Fruit fly (Drosophila melanogaster) whole organism, embryonic: ENCODE results near the gene Hsp83.

ENCODE experiments used
- Ada2b ChIP-seq: fragments of 200-800 bp; sonication (Bioruptor generic); IDR thresholded peaks from 2 replicates; pipeline ENCODE4 v1.3.6; 2022; ENCODE audit warnings: missing biosample characterization, missing genetic modification characterization
- CG10462 ChIP-seq: fragments of 200-800 bp; sonication (Bioruptor generic); optimal IDR thresholded peaks from 2 replicates; lab custom pipeline; 2016; ENCODE audit warnings: missing biosample characterization, missing genetic modification characterization
- CG11504 ChIP-seq: fragments of 200-800 bp; sonication (Bioruptor generic); optimal IDR thresholded peaks from 3 replicates; lab custom pipeline; 2019; ENCODE audit warnings: missing biosample characterization, mild to moderate bottlenecking, missing genetic modification characterization, moderate library complexity
- CG12236 ChIP-seq: fragments of 200-800 bp; sonication (Bioruptor generic); optimal IDR thresholded peaks from 2 replicates; lab custom pipeline; 2016; ENCODE audit warnings: missing biosample characterization, missing genetic modification characterization
- CG12659 ChIP-seq: fragments of 200-800 bp; sonication (Bioruptor generic); optimal IDR thresholded peaks from 3 replicates; lab custom pipeline; 2017; ENCODE audit warnings: mild to moderate bottlenecking, missing biosample characterization, missing genetic modification reagents, missing genetic modification characterization
- CG12942 ChIP-seq: fragments of 200-800 bp; sonication (Bioruptor generic); optimal IDR thresholded peaks from 3 replicates; lab custom pipeline; 2016; ENCODE audit warnings: missing biosample characterization, missing genetic modification characterization
- CG14014 ChIP-seq: fragments of 200-800 bp; sonication (Bioruptor generic); IDR thresholded peaks from 2 replicates; pipeline ENCODE4 v1.3.6; 2022; ENCODE audit warnings: missing biosample characterization, missing genetic modification characterization
- CG15269 ChIP-seq: fragments of 200-800 bp; sonication (Bioruptor generic); optimal IDR thresholded peaks from 2 replicates; lab custom pipeline; 2018; ENCODE audit warnings: missing biosample characterization, mild to moderate bottlenecking, missing genetic modification characterization, moderate library complexity
- CG15514 ChIP-seq: fragments of 200-800 bp; sonication (Bioruptor generic); optimal IDR thresholded peaks from 3 replicates; lab custom pipeline; 2017; ENCODE audit warnings: missing biosample characterization, missing genetic modification characterization, mild to moderate bottlenecking, moderate library complexity, missing genetic modification reagents
- CG1603 ChIP-seq: fragments of 200-800 bp; sonication (Bioruptor generic); optimal IDR thresholded peaks from 2 replicates; lab custom pipeline; 2019; ENCODE audit warnings: missing biosample characterization, mild to moderate bottlenecking, missing genetic modification characterization, moderate library complexity
- CG30403 ChIP-seq: fragments of 200-800 bp; sonication (Bioruptor generic); optimal IDR thresholded peaks from 3 replicates; lab custom pipeline; 2016; ENCODE audit warnings: missing biosample characterization, missing genetic modification characterization
- CG6683 ChIP-seq: fragments of 200-800 bp; sonication (Bioruptor generic); optimal IDR thresholded peaks from 2 replicates; lab custom pipeline; 2017; ENCODE audit warnings: missing biosample characterization, mild to moderate bottlenecking, missing genetic modification characterization, missing genetic modification reagents
- CG7271 ChIP-seq: fragments of 200-800 bp; sonication (Bioruptor generic); optimal IDR thresholded peaks from 2 replicates; lab custom pipeline; 2018; ENCODE audit warnings: missing biosample characterization, mild to moderate bottlenecking, missing genetic modification characterization, moderate library complexity
- CG8765 ChIP-seq: fragments of 200-800 bp; sonication (Bioruptor generic); IDR thresholded peaks from 2 replicates; pipeline ENCODE4 v1.3.6; 2022; ENCODE audit warnings: missing biosample characterization, missing genetic modification characterization
- CG9727 ChIP-seq: fragments of 200-800 bp; sonication (Bioruptor generic); optimal IDR thresholded peaks from 3 replicates; lab custom pipeline; 2017; ENCODE audit warnings: missing biosample characterization, mild to moderate bottlenecking, missing genetic modification characterization
- Chrac-16 ChIP-seq: fragments of 200-800 bp; sonication (Bioruptor generic); optimal IDR thresholded peaks from 3 replicates; lab custom pipeline; 2016; ENCODE audit warnings: missing biosample characterization, missing genetic modification characterization
- CkIIα-i1 ChIP-seq: fragments of 200-800 bp; sonication (Bioruptor generic); IDR thresholded peaks from 2 replicates; pipeline ENCODE4 v1.3.6; 2022; ENCODE audit warnings: missing biosample characterization, missing genetic modification characterization
- CoRest ChIP-seq: fragments of 200-800 bp; sonication (Bioruptor generic); optimal IDR thresholded peaks from 3 replicates; lab custom pipeline; 2018; ENCODE audit warnings: missing biosample characterization, mild to moderate bottlenecking, missing genetic modification characterization, moderate library complexity
- CrebB ChIP-seq: fragments of 200-800 bp; sonication (Bioruptor generic); optimal IDR thresholded peaks from 3 replicates; lab custom pipeline; 2018; ENCODE audit warnings: missing biosample characterization, mild to moderate bottlenecking, missing genetic modification characterization
- D19B ChIP-seq: fragments of 200-800 bp; sonication (Bioruptor generic); optimal IDR thresholded peaks from 2 replicates; lab custom pipeline; 2017; ENCODE audit warnings: missing biosample characterization, mild to moderate bottlenecking, missing genetic modification characterization
- Drgx ChIP-seq: fragments of 200-800 bp; sonication (Bioruptor generic); IDR thresholded peaks from 2 replicates; pipeline ENCODE4 v1.3.6; 2022; ENCODE audit warnings: missing biosample characterization, missing genetic modification characterization
- Ets65A ChIP-seq: fragments of 200-800 bp; sonication (Bioruptor generic); peaks from one replicate; lab custom pipeline; 2016; ENCODE audit warnings: missing biosample characterization, missing genetic modification characterization
- HmgD ChIP-seq: fragments of 200-800 bp; sonication (Bioruptor generic); optimal IDR thresholded peaks from 3 replicates; lab custom pipeline; 2016; ENCODE audit warnings: missing biosample characterization, missing genetic modification characterization
- MESR4 ChIP-seq: fragments of 200-800 bp; sonication (Bioruptor generic); optimal IDR thresholded peaks from 2 replicates; lab custom pipeline; 2018; ENCODE audit warnings: missing biosample characterization, mild to moderate bottlenecking, missing genetic modification characterization, moderate library complexity
- Med ChIP-seq: fragments of 200-800 bp; sonication (Bioruptor generic); peaks from one replicate; lab custom pipeline; 2016; ENCODE audit warnings: missing biosample characterization, missing genetic modification characterization, mild to moderate bottlenecking, inconsistent platforms, moderate library complexity
- Meics ChIP-seq: fragments of 200-800 bp; sonication (Bioruptor generic); optimal IDR thresholded peaks from 2 replicates; lab custom pipeline; 2017; ENCODE audit warnings: missing biosample characterization, mild to moderate bottlenecking, missing genetic modification characterization
- Opbp ChIP-seq: fragments of 200-800 bp; sonication (Bioruptor generic); IDR thresholded peaks from 3 replicates; pipeline ENCODE4 v1.3.6; 2022; ENCODE audit warnings: missing biosample characterization, missing genetic modification characterization; ENCODE audit not compliant: partially characterized antibody
- PHDP ChIP-seq: fragments of 200-800 bp; sonication (Bioruptor generic); optimal IDR thresholded peaks from 3 replicates; lab custom pipeline; 2018; ENCODE audit warnings: missing biosample characterization, mild to moderate bottlenecking, missing genetic modification characterization, moderate library complexity
- abd-A ChIP-seq: fragments of 200-800 bp; sonication (Bioruptor generic); optimal IDR thresholded peaks from 3 replicates; lab custom pipeline; 2019; ENCODE audit warnings: missing biosample characterization, mild to moderate bottlenecking, missing genetic modification characterization, moderate library complexity
- br ChIP-seq: fragments of >200 bp; optimal IDR thresholded peaks from 2 replicates; lab custom pipeline; 2017
- chm ChIP-seq: fragments of 200-800 bp; sonication (Bioruptor generic); IDR thresholded peaks from 2 replicates; pipeline ENCODE4 v1.3.6; 2022; ENCODE audit warnings: missing biosample characterization, missing genetic modification characterization
- chn ChIP-seq: fragments of 200-800 bp; sonication (Bioruptor generic); optimal IDR thresholded peaks from 2 replicates; lab custom pipeline; 2016; ENCODE audit warnings: missing biosample characterization, missing genetic modification characterization
- crc ChIP-seq: fragments of 200-800 bp; sonication (Bioruptor generic); optimal IDR thresholded peaks from 2 replicates; lab custom pipeline; 2016; ENCODE audit warnings: missing biosample characterization, missing genetic modification characterization
- emc ChIP-seq: fragments of 200-800 bp; sonication (Bioruptor generic); optimal IDR thresholded peaks from 2 replicates; lab custom pipeline; 2016; ENCODE audit warnings: missing biosample characterization, missing genetic modification characterization
- fd64A ChIP-seq: fragments of 200-800 bp; sonication (Bioruptor generic); optimal IDR thresholded peaks from 3 replicates; lab custom pipeline; 2018; ENCODE audit warnings: missing biosample characterization, mild to moderate bottlenecking, missing genetic modification characterization
- grau ChIP-seq: fragments of 200-800 bp; optimal IDR thresholded peaks from 3 replicates; lab custom pipeline; 2019; ENCODE audit warnings: missing biosample characterization, mild to moderate bottlenecking, missing genetic modification characterization, moderate library complexity
- gt ChIP-seq: fragments of 200-800 bp; sonication (Bioruptor generic); IDR thresholded peaks from 2 replicates; pipeline ENCODE4 v1.3.6; 2022; ENCODE audit warnings: missing biosample characterization, missing genetic modification characterization
- h ChIP-seq: fragments of >200 bp; optimal IDR thresholded peaks from 2 replicates; lab custom pipeline; 2017
- jigr1 ChIP-seq: fragments of 200-800 bp; sonication (Bioruptor generic); IDR thresholded peaks from 3 replicates; pipeline ENCODE4 v1.3.6; 2022; ENCODE audit warnings: missing biosample characterization, missing genetic modification characterization
- kah ChIP-seq: fragments of 200-800 bp; sonication (Bioruptor generic); optimal IDR thresholded peaks from 2 replicates; lab custom pipeline; 2018; ENCODE audit warnings: missing biosample characterization, mild to moderate bottlenecking, missing genetic modification characterization
- kni ChIP-seq: fragments of 200-800 bp; sonication (Bioruptor generic); optimal IDR thresholded peaks from 3 replicates; lab custom pipeline; 2017; ENCODE audit warnings: mild to moderate bottlenecking, missing biosample characterization, missing genetic modification reagents, missing genetic modification characterization
- luna ChIP-seq: fragments of 200-800 bp; sonication (Bioruptor generic); optimal IDR thresholded peaks from 2 replicates; lab custom pipeline; 2016; ENCODE audit warnings: missing biosample characterization, missing genetic modification characterization
- mam ChIP-seq: fragments of 200-800 bp; sonication (Bioruptor generic); optimal IDR thresholded peaks from 3 replicates; lab custom pipeline; 2016; ENCODE audit warnings: missing biosample characterization, missing genetic modification characterization
- otp ChIP-seq: fragments of 200-800 bp; sonication (Bioruptor generic); IDR thresholded peaks from 3 replicates; pipeline ENCODE4, ENCODE4 v1.3.6; 2022; ENCODE audit warnings: missing biosample characterization, missing genetic modification characterization
- row ChIP-seq: fragments of 200-800 bp; sonication (Bioruptor generic); IDR thresholded peaks from 3 replicates; pipeline ENCODE4 v1.3.6; 2022; ENCODE audit warnings: missing biosample characterization, missing genetic modification characterization
- run ChIP-seq: fragments of 200-800 bp; sonication (Bioruptor generic); optimal IDR thresholded peaks from 3 replicates; lab custom pipeline; 2018; ENCODE audit warnings: missing biosample characterization, mild to moderate bottlenecking, missing genetic modification characterization
- sd ChIP-seq: fragments of 200-800 bp; sonication (Bioruptor generic); optimal IDR thresholded peaks from 3 replicates; lab custom pipeline; 2018; ENCODE audit warnings: missing biosample characterization, mild to moderate bottlenecking, missing genetic modification characterization, moderate library complexity
- sug ChIP-seq: fragments of 200-800 bp; optimal IDR thresholded peaks from 2 replicates; lab custom pipeline; 2019; ENCODE audit warnings: missing biosample characterization, mild to moderate bottlenecking, missing genetic modification characterization, moderate library complexity
- tio ChIP-seq: fragments of 200-800 bp; sonication (Bioruptor generic); optimal IDR thresholded peaks from 2 replicates; lab custom pipeline; 2017; ENCODE audit warnings: missing biosample characterization, missing genetic modification characterization, inconsistent platforms
- twi ChIP-seq: fragments of 200-800 bp; optimal IDR thresholded peaks from 2 replicates; lab custom pipeline; 2019; ENCODE audit warnings: missing biosample characterization, mild to moderate bottlenecking, missing genetic modification characterization, moderate library complexity
- vnd ChIP-seq: fragments of 200-800 bp; sonication (Bioruptor generic); IDR thresholded peaks from 3 replicates; pipeline ENCODE4 v1.3.6; 2022; ENCODE audit warnings: missing biosample characterization, missing genetic modification characterization; ENCODE audit not compliant: partially characterized antibody
- zfh1 ChIP-seq: fragments of 200-800 bp; sonication (Bioruptor generic); IDR thresholded peaks from 3 replicates; pipeline ENCODE4 v1.3.6; 2022; ENCODE audit warnings: missing biosample characterization, missing genetic modification characterization

The Hsp83 gene

DNA sequence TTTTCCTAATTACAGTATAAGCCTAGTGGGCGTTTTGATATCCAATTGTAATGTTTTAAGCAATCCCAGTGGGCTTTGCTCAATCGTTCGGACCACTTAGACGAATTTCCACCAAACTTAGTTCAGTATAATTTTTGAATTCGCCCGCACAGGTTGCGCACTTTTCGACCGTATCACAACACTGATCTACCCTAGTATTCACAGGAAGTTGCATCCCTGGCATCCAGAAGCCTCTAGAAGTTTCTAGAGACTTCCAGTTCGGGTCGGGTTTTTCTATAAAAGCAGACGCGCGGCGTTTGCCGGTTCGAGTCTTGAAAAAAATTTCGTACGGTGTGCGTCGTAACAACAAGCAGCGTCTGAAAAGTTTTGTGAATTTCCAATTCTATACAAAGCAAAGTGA, at the start of gene Hsp83 (continued):
- TF ChIP-seq kni = peak; percentile 99
- peak; percentile 88 for TF ChIP-seq CG12236 (GFP tag; lab: Kevin White, UChicago)
- TF ChIP-seq Med (GFP tag; lab: Kevin White, UChicago) = peak; percentile 100
- no peak for TF ChIP-seq CG8765
- peak; percentile 92 for TF ChIP-seq MESR4 (GFP tag; lab: Kevin White, UChicago)
- TF ChIP-seq CG12659 (GFP tag; lab: Kevin White, UChicago) = peak; percentile 98
- peak; percentile 76 for TF ChIP-seq CG12942 (GFP tag; lab: Kevin White, UChicago)
- peak; percentile 95 for TF ChIP-seq CG15269
- peak; percentile 57; the same call in 2 of the 3 replicates for TF ChIP-seq Opbp (GFP tag; lab: Robert Waterston, UW)
- peak; percentile 85 for TF ChIP-seq CG11504 (tag; lab: Kevin White, UChicago)
- TF ChIP-seq CrebB (tag; lab: Kevin White, UChicago) = peak; percentile 99
- peak; percentile 68; the same call in 1 of the 2 replicates for TF ChIP-seq Ada2b (GFP tag; lab: Robert Waterston, UW)
- peak; percentile 90 for TF ChIP-seq grau (tag; lab: Kevin White, UChicago)
- peak; percentile 58; the same call in 1 of the 2 replicates for TF ChIP-seq gt (GFP tag; lab: Robert Waterston, UW)
- peak; percentile 79 for TF ChIP-seq Chrac-16 (GFP tag; lab: Kevin White, UChicago)
- peak; percentile 90 for TF ChIP-seq emc (GFP tag; lab: Kevin White, UChicago)
- TF ChIP-seq mam = peak; percentile 79
- TF ChIP-seq luna (GFP tag; lab: Kevin White, UChicago) = peak; percentile 91
- peak; percentile 95 for TF ChIP-seq CG1603 (tag; lab: Kevin White, UChicago)
- TF ChIP-seq fd64A (GFP tag; lab: Kevin White, UChicago) = peak; percentile 99
- peak; percentile 26; the same call in 1 of the 2 replicates for TF ChIP-seq CkIIα-i1 (GFP tag; lab: Robert Waterston, UW)
- peak; percentile 99 for TF ChIP-seq chm
- TF ChIP-seq chn = peak; percentile 79
- peak; percentile 94 for TF ChIP-seq crc (GFP tag; lab: Kevin White, UChicago)
- TF ChIP-seq Meics (GFP tag; lab: Kevin White, UChicago) = peak; percentile 99
- peak; percentile 92 for TF ChIP-seq sug (tag; lab: Kevin White, UChicago)
- peak; percentile 90 for TF ChIP-seq CG14014 (GFP tag; lab: Robert Waterston, UW)
- no peak for TF ChIP-seq sd (tag; lab: Kevin White, UChicago)
- TF ChIP-seq br (lab: Kevin White, UChicago) = no peak
- peak; percentile 98 for TF ChIP-seq otp (GFP tag; lab: Robert Waterston, UW)
- peak; percentile 70 for TF ChIP-seq HmgD (GFP tag; lab: Kevin White, UChicago)
- TF ChIP-seq Drgx (GFP tag; lab: Robert Waterston, UW) = peak; percentile 87
- peak; percentile 98 for TF ChIP-seq PHDP (tag; lab: Kevin White, UChicago)
- peak; percentile 10; the same call in 1 of the 3 replicates for TF ChIP-seq row
- no peak for TF ChIP-seq jigr1 (GFP tag; lab: Robert Waterston, UW)
- TF ChIP-seq vnd = no peak
- TF ChIP-seq abd-A (tag; lab: Kevin White, UChicago) = no peak
- peak; percentile 87 for TF ChIP-seq D19B (GFP tag; lab: Kevin White, UChicago)
- TF ChIP-seq run (tag; lab: Kevin White, UChicago) = peak; percentile 91
- TF ChIP-seq CG6683 (GFP tag; lab: Kevin White, UChicago) = peak; percentile 97
- TF ChIP-seq CG10462 (GFP tag; lab: Kevin White, UChicago) = peak; percentile 80
- peak; percentile 95 for TF ChIP-seq CG9727 (GFP tag; lab: Kevin White, UChicago)
- no peak for TF ChIP-seq h (lab: Kevin White, UChicago)
- TF ChIP-seq CG15514 (GFP tag; lab: Kevin White, UChicago) = no peak
- peak; percentile 82 for TF ChIP-seq CG30403
- TF ChIP-seq Ets65A (GFP tag; lab: Kevin White, UChicago) = peak; percentile 99
- peak; percentile 97 for TF ChIP-seq kah (GFP tag; lab: Kevin White, UChicago)
- TF ChIP-seq CG7271 (tag; lab: Kevin White, UChicago) = peak; percentile 97
- peak; percentile 61 for TF ChIP-seq CoRest
- TF ChIP-seq tio (GFP tag; lab: Kevin White, UChicago) = peak; percentile 75
- TF ChIP-seq zfh1 (GFP tag; lab: Robert Waterston, UW) = peak; percentile 97
- peak; percentile 76 for TF ChIP-seq twi (tag; lab: Kevin White, UChicago)
